Worm (Caenorhabditis elegans) whole organism, L3 larva: ENCODE results near the gene sdz-35.

ENCODE experiments used
- ceh-16 ChIP-seq: sonication (generic microtip); optimal IDR thresholded peaks from 2 replicates; lab custom pipeline; 2017; ENCODE audit warnings: missing biosample characterization, missing genetic modification characterization
- fkh-10 ChIP-seq: sonication (generic microtip); optimal IDR thresholded peaks from 2 replicates; lab custom pipeline; 2017; ENCODE audit warnings: missing biosample characterization, missing genetic modification reagents, missing genetic modification characterization
- lsy-12 ChIP-seq: sonication (generic microtip); optimal IDR thresholded peaks from 2 replicates; lab custom pipeline; 2016; ENCODE audit warnings: mild to moderate bottlenecking, missing genetic modification characterization, missing compliant biosample characterization
- nhr-237 ChIP-seq: fragments of 150-350 bp; optimal IDR thresholded peaks from 2 replicates; lab custom pipeline; 2014; ENCODE audit warnings: missing biosample characterization, missing genetic modification characterization
- nhr-77 ChIP-seq: fragments of 150-350 bp; optimal IDR thresholded peaks from 2 replicates; lab custom pipeline; 2014; ENCODE audit warnings: missing biosample characterization, missing genetic modification characterization
- pha-4 ChIP-seq: fragments of 150-350 bp; optimal IDR thresholded peaks from 2 replicates; lab custom pipeline; 2014; ENCODE audit warnings: missing biosample characterization, missing genetic modification reagents, missing genetic modification characterization
- pqm-1 ChIP-seq: fragments of 150-350 bp; optimal IDR thresholded peaks from 2 replicates; lab custom pipeline; 2017; ENCODE audit warnings: missing biosample characterization, missing genetic modification characterization, inconsistent platforms

DNA sequence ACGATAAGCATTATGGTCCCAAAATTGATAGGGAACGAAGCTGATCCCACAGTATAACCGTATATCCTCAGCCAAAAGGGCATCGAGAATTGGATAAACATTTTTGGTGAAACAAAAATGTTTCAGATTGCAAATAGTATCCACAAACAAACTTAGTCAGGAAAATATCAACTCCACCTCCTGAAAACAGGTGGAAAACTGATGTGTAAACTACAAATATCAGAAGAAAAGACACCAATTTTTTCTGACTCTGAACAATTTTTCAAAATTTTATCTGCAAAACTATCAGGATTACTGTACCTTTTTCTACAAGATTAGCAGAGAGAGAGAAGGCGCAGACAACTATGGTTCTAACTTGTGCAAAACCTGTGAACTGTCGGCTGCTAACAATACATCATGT, 6.1 kb downstream of the sdz-35 start, which contains the start of gene sri-53:
- TF ChIP-seq nhr-237 (tag; lab: Kevin White, UChicago) (no peak), nhr-77 (tag; lab: Kevin White, UChicago) (no peak), fkh-10 (GFP tag; lab: Kevin White, UChicago) (no peak), pha-4 (tag; lab: Kevin White, UChicago) (no peak), ceh-16 (no peak), pqm-1 (tag; lab: Kevin White, UChicago) (no peak), lsy-12 (tag; lab: Kevin White, UChicago) (no peak)
